Worm (Caenorhabditis elegans): ENCODE data around the gene F38B6.8.

DNA sequence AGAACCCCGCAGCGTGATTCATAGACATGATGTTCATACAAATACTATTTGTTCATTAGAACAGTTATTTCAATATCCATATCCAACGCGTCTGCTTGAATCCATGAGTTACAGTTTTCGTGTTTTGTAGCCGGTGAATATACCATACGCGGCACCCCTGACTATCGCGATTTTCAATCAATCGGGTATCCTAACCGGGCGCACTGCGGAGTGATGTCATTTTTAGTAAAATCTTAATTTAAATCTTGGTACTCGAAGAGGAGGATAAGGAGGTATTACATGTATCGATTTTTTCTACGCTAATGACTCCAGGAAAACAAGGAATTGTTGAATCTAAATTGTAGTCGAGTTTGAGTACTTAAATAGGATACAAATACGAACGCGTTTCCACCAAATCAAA is 13.2 kb downstream of the F38B6.8 start:
- TF ChIP-seq blmp-1 (tag; optimal IDR thresholded peaks at IDR 0.05; ENCODE audit: insufficient read depth), result no peak
- TF ChIP-seq snpc-4 (tag; optimal IDR thresholded peaks at IDR 0.05), result no peak
- TF ChIP-seq ama-1 (optimal IDR thresholded peaks at IDR 0.05), result no peak
- TF ChIP-seq ceh-82 (tag; optimal IDR thresholded peaks at IDR 0.05), result no peak
- no peak for TF ChIP-seq ztf-11 (tag; optimal IDR thresholded peaks at IDR 0.05)
- no peak for TF ChIP-seq zag-1 (tag; optimal IDR thresholded peaks at IDR 0.05)
- no peak for TF ChIP-seq skn-1 (tag; optimal IDR thresholded peaks at IDR 0.05)
- no peak for TF ChIP-seq nhr-23 (tag; optimal IDR thresholded peaks at IDR 0.05)
- no peak for TF ChIP-seq gmeb-1 (tag; optimal IDR thresholded peaks at IDR 0.05)
- no peak for TF ChIP-seq egl-27 (tag; optimal IDR thresholded peaks at IDR 0.05)
- no peak for TF ChIP-seq R02D3.7 (tag; optimal IDR thresholded peaks at IDR 0.05)

Measured in whole organism, L2 larva.